Worm (Caenorhabditis elegans): Measurements from ENCODE around the gene F41H10.1.
A peak's percentile ranks its signal among the peaks of the same experiment; 100 is the strongest.

F41H10.1 gene

ce11 chrIV:5388477-5389065, 5.9 kb downstream of the F41H10.1 start, which contains the start of gene elo-6 (continued):
- TF ChIP-seq mdt-29 (GFP tag; IDR thresholded peaks at IDR 0.05) (no peak), D1046.2 (GFP tag; IDR thresholded peaks at IDR 0.05) (no peak), aha-1 (tag) (no peak), jun-1 (tag; optimal IDR thresholded peaks at IDR 0.05) (no peak), unc-62 (GFP tag; optimal IDR thresholded peaks at IDR 0.05 in 1 of 2) (no peak), unc-62 (tag; optimal IDR thresholded peaks at IDR 0.05) (no peak), ceh-44 (GFP tag; IDR thresholded peaks at IDR 0.05) (no peak), mxl-3 (GFP tag; optimal IDR thresholded peaks at IDR 0.05) (no peak), lin-1 (GFP tag; IDR thresholded peaks at IDR 0.05) (peak; percentile 58; the same call in 1 of the 2 replicates), zag-1 (tag; optimal IDR thresholded peaks at IDR 0.05) (no peak), lsy-2 (tag; optimal IDR thresholded peaks at IDR 0.05) (peak in 1 of 2 experiments; percentile 45), nhr-10 (tag; optimal IDR thresholded peaks at IDR 0.05) (peak; percentile 71), lin-39 (tag; optimal IDR thresholded peaks at IDR 0.05) (no peak), ZK546.5 (tag; optimal IDR thresholded peaks at IDR 0.05) (no peak), F26F4.8 (GFP tag; conservative IDR thresholded peaks at IDR 0.05) (no peak), T20F7.1 (GFP tag; optimal IDR thresholded peaks at IDR 0.05) (no peak), madf-9 (GFP tag; conservative IDR thresholded peaks at IDR 0.05) (0 out of 2 replicates have a peak, but pooled peaks have one; percentile 20), hif-1 (tag; optimal IDR thresholded peaks at IDR 0.05) (no peak), dmd-6 (GFP tag; IDR thresholded peaks at IDR 0.05) (peak; percentile 67), zfp-3 (GFP tag; conservative IDR thresholded peaks at IDR 0.05) (no peak), nhr-102 (tag; optimal IDR thresholded peaks at IDR 0.05) (peak; percentile 46), spr-1 (tag; optimal IDR thresholded peaks at IDR 0.05) (no peak), vab-7 (GFP tag; IDR thresholded peaks at IDR 0.05) (no peak), cey-2 (tag; optimal IDR thresholded peaks at IDR 0.05; ENCODE audit: borderline replicate concordance, insufficient read depth) (no peak), ztf-11 (tag; optimal IDR thresholded peaks at IDR 0.05) (no peak), saeg-2 (GFP tag; IDR thresholded peaks at IDR 0.05) (no peak), arid-1 (GFP tag; conservative IDR thresholded peaks at IDR 0.05) (no peak), lin-29 (GFP tag; IDR thresholded peaks at IDR 0.05) (no peak), hlh-11 (tag; optimal IDR thresholded peaks at IDR 0.05) (peak; percentile 79), madf-5 (GFP tag; IDR thresholded peaks at IDR 0.05) (no peak), nhr-237 (tag; optimal IDR thresholded peaks at IDR 0.05) (no peak), daf-12 (tag; optimal IDR thresholded peaks at IDR 0.05) (no peak), lin-13 (GFP tag; optimal IDR thresholded peaks at IDR 0.05) (no peak), fos-1 (tag; optimal IDR thresholded peaks at IDR 0.05) (no peak), zip-2 (tag; optimal IDR thresholded peaks at IDR 0.05) (no peak), R02D3.7 (tag; optimal IDR thresholded peaks at IDR 0.05) (no peak), lin-38 (GFP tag; IDR thresholded peaks at IDR 0.05) (0 out of 2 replicates have a peak, but pooled peaks have one; percentile 10), tra-1 (GFP tag; IDR thresholded peaks at IDR 0.05) (0 out of 2 replicates have a peak, but pooled peaks have one; percentile 7), egl-43 (GFP tag; IDR thresholded peaks at IDR 0.05) (no peak), fkh-10 (GFP tag; optimal IDR thresholded peaks at IDR 0.05) (no peak), nhr-25 (tag; optimal IDR thresholded peaks at IDR 0.05; ENCODE audit: borderline replicate concordance, insufficient read depth) (no peak), nhr-48 (tag; optimal IDR thresholded peaks at IDR 0.05) (peak; percentile 12), Y5F2A.4 (GFP tag; optimal IDR thresholded peaks at IDR 0.05) (no peak), hmg-1.1 (GFP tag; IDR thresholded peaks at IDR 0.05) (no peak), F44E2.7 (GFP tag; IDR thresholded peaks at IDR 0.05) (no peak), snpc-1.2 (GFP tag; IDR thresholded peaks at IDR 0.05) (no peak), ceh-62 (tag; optimal IDR thresholded peaks at IDR 0.05) (no peak), unc-130 (GFP tag; optimal IDR thresholded peaks at IDR 0.05) (no peak), attf-4 (tag; optimal IDR thresholded peaks at IDR 0.05) (no peak), daf-16 (GFP tag; optimal IDR thresholded peaks at IDR 0.05) (peak in 1 of 2 experiments; percentile 59), daf-16 (tag; optimal IDR thresholded peaks at IDR 0.05) (peak; percentile 88)

Measured in whole organism, L4 larva.